Fruit fly (Drosophila melanogaster): ENCODE data around the gene Jon25Bi.

DNA sequence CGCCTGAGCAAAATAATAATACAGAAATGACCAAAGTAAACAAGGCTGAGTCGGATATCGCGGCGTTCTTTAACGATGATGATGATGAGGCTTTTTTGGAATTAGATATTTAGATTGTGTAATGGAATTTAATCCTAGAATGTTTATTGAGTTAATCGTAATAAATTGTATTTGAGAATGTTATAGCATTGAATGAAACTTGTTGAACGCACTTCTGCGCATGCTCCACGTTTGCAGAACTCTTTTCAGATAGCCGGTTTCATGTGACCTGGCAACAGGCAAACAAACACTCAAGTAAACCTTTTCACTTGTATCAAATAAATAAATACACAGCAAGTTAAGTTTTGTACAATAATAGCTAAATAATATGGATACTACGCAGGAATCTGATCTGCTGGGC, 3.2 kb upstream of the Jon25Bi start, which contains the start of gene CG34124:
- no peak for TF ChIP-seq cnc (optimal IDR thresholded peaks at IDR 0.05)
- TF ChIP-seq Hr96 (GFP tag; optimal IDR thresholded peaks at IDR 0.05): no peak
